Worm (Caenorhabditis elegans) whole organism, early embryonic: ENCODE results near the gene clh-1.

ENCODE experiments used
- aly-1 ChIP-seq: sonication (generic microtip); optimal IDR thresholded peaks from 2 replicates; lab custom pipeline; 2016; ENCODE audit warnings: missing genetic modification characterization, missing compliant biosample characterization
- ama-1 ChIP-seq: fragments of 150-350 bp; optimal IDR thresholded peaks from 2 replicates; lab custom pipeline; 2014
- ceh-13 ChIP-seq: fragments of 200-800 bp; sonication (Bioruptor generic); optimal IDR thresholded peaks from 2 replicates; lab custom pipeline; 2018; ENCODE audit warnings: mild to moderate bottlenecking, missing genetic modification characterization, missing compliant biosample characterization
- ceh-36 ChIP-seq: sonication (generic microtip); optimal IDR thresholded peaks from 2 replicates; lab custom pipeline; 2016; ENCODE audit warnings: missing genetic modification characterization, inconsistent platforms, missing compliant biosample characterization
- ets-7 ChIP-seq: sonication (generic microtip); optimal IDR thresholded peaks from 2 replicates; lab custom pipeline; 2016; ENCODE audit warnings: missing genotype, missing genetic modification characterization, missing compliant biosample characterization
- flt-1 ChIP-seq: fragments of 200-800 bp; sonication (Bioruptor generic); IDR thresholded peaks from 2 replicates; pipeline ENCODE4 v1.3.6; 2022; ENCODE audit warnings: missing genetic modification characterization, missing compliant biosample characterization
- hmbx-1 ChIP-seq: sonication (generic microtip); optimal IDR thresholded peaks from 2 replicates; lab custom pipeline; 2016; ENCODE audit warnings: mild to moderate bottlenecking, missing genetic modification characterization, missing compliant biosample characterization
- hnd-1 ChIP-seq: sonication (generic microtip); optimal IDR thresholded peaks from 2 replicates; lab custom pipeline; 2016; ENCODE audit warnings: missing genetic modification characterization, missing compliant biosample characterization
- pes-1 ChIP-seq: fragments of 200-800 bp; sonication (Bioruptor generic); IDR thresholded peaks from 2 replicates; pipeline ENCODE4 v1.3.6; 2022; ENCODE audit warnings: missing genetic modification reagents, missing genetic modification characterization, missing compliant biosample characterization
- sea-1 ChIP-seq: fragments of 200-800 bp; sonication (Bioruptor generic); conservative IDR thresholded peaks from 2 replicates; pipeline ENCODE4 v1.3.6; 2022; ENCODE audit warnings: missing genetic modification characterization, missing compliant biosample characterization
- tbx-11 ChIP-seq: fragments of 200-800 bp; sonication (Bioruptor generic); IDR thresholded peaks from 2 replicates; pipeline ENCODE4 v1.3.6; 2022; ENCODE audit warnings: missing genetic modification characterization, missing compliant biosample characterization
- tbx-37 ChIP-seq: fragments of 200-800 bp; sonication (Bioruptor generic); conservative IDR thresholded peaks from 2 replicates; pipeline ENCODE4 v1.3.6; 2022; ENCODE audit warnings: missing genetic modification reagents, missing genetic modification characterization, missing compliant biosample characterization
- tra-4 ChIP-seq: sonication (generic microtip); optimal IDR thresholded peaks from 2 replicates; lab custom pipeline; 2017; ENCODE audit warnings: missing genetic modification characterization, missing compliant biosample characterization

DNA sequence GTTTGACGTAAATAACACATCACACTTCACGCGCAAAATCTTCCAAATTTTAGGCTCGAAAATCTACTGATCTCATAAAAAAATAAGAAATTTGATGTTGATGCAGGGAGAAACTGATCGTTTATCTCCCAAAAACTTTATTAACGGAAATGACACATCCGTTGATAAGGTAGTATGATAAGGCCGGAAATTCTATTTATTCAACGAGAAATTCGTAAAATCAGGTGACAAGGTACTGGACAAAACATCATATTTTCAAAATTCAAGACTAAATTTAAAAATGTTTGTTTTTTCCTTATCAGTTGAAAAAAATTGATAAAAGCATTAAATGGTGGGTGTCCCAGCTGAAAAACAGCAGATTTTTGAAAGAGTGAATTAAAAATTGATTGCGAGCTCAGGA is 3.6 kb upstream of the clh-1 start:
- no peak for TF ChIP-seq ama-1
- no peak for TF ChIP-seq sea-1 (GFP tag; lab: Robert Waterston, UW)
- no peak for TF ChIP-seq tbx-37 (GFP tag; lab: Robert Waterston, UW)
- TF ChIP-seq tbx-11 (GFP tag; lab: Robert Waterston, UW) = no peak
- no peak for TF ChIP-seq hmbx-1 (tag; lab: Kevin White, UChicago)
- TF ChIP-seq flt-1 (GFP tag; lab: Robert Waterston, UW) = no peak
- TF ChIP-seq ceh-36 (tag; lab: Kevin White, UChicago) = no peak
- no peak for TF ChIP-seq tra-4 (tag; lab: Kevin White, UChicago)
- TF ChIP-seq pes-1 (GFP tag; lab: Robert Waterston, UW) = no peak
- no peak for TF ChIP-seq aly-1 (tag; lab: Kevin White, UChicago)
- no peak for TF ChIP-seq ceh-13 (GFP tag; lab: Kevin White, UChicago)
- no peak for TF ChIP-seq hnd-1 (tag; lab: Kevin White, UChicago)
- no peak for TF ChIP-seq ets-7 (tag; lab: Kevin White, UChicago)
